Worm (Caenorhabditis elegans) whole organism, L2 larva: ENCODE measurements around the gene F34D10.4.

Experiments used
- ceh-16 ChIP-seq: fragments of 150-350 bp; optimal IDR thresholded peaks from 2 replicates; lab custom pipeline; 2014; ENCODE audit warnings: missing biosample characterization, missing genetic modification characterization
- nhr-77 ChIP-seq: fragments of 150-350 bp; optimal IDR thresholded peaks from 2 replicates; lab custom pipeline; 2014; ENCODE audit warnings: missing biosample characterization, missing genetic modification characterization
- unc-55 ChIP-seq: fragments of 150-350 bp; sonication (generic microtip); optimal IDR thresholded peaks from 3 replicates; lab custom pipeline; 2014; ENCODE audit warnings: missing biosample characterization, missing genetic modification reagents, missing genetic modification characterization
- ztf-4 ChIP-seq: fragments of 150-350 bp; optimal IDR thresholded peaks from 2 replicates; lab custom pipeline; 2014; ENCODE audit warnings: missing biosample characterization, missing genetic modification characterization

ce11 chrIII:3774550-3774949, 38.1 kb downstream of the F34D10.4 start:
- TF ChIP-seq unc-55 (GFP tag; lab: Kevin White, UChicago) (no peak), ztf-4 (tag; lab: Kevin White, UChicago) (no peak), nhr-77 (no peak), ceh-16 (tag; lab: Kevin White, UChicago) (no peak)
